Fruit fly (Drosophila melanogaster) whole organism, embryonic: ENCODE measurements around the gene Spn38F.

Experiments
- ATbp ChIP-seq: fragments of 200-800 bp; sonication (Bioruptor generic); optimal IDR thresholded peaks from 2 replicates; lab custom pipeline; 2017; ENCODE audit warnings: missing biosample characterization, mild to moderate bottlenecking, missing genetic modification characterization, missing genetic modification reagents
- CG10321 ChIP-seq: fragments of 200-800 bp; sonication (Bioruptor generic); IDR thresholded peaks from 2 replicates; pipeline ENCODE4 v1.3.6; 2022; ENCODE audit warnings: missing biosample characterization, missing genetic modification characterization
- CG11085 ChIP-seq: fragments of 200-800 bp; sonication (Bioruptor generic); IDR thresholded peaks from 2 replicates; pipeline ENCODE4 v1.3.6; 2022; ENCODE audit warnings: missing biosample characterization, missing genetic modification characterization
- CG11093 ChIP-seq: fragments of 200-800 bp; sonication (Bioruptor generic); IDR thresholded peaks from 3 replicates; pipeline ENCODE4 v1.3.6; 2022; ENCODE audit warnings: missing biosample characterization, missing genetic modification characterization
- CG11504 ChIP-seq: fragments of 200-800 bp; sonication (Bioruptor generic); optimal IDR thresholded peaks from 3 replicates; lab custom pipeline; 2019; ENCODE audit warnings: missing biosample characterization, mild to moderate bottlenecking, missing genetic modification characterization, moderate library complexity
- CG15011 ChIP-seq: fragments of 200-800 bp; sonication (Bioruptor generic); optimal IDR thresholded peaks from 3 replicates; lab custom pipeline; 2018; ENCODE audit warnings: missing biosample characterization, mild to moderate bottlenecking, missing genetic modification characterization
- CG15514 ChIP-seq: fragments of 200-800 bp; sonication (Bioruptor generic); optimal IDR thresholded peaks from 3 replicates; lab custom pipeline; 2017; ENCODE audit warnings: missing biosample characterization, missing genetic modification characterization, mild to moderate bottlenecking, moderate library complexity, missing genetic modification reagents
- CG15601 ChIP-seq: fragments of 200-800 bp; sonication (Bioruptor generic); optimal IDR thresholded peaks from 3 replicates; lab custom pipeline; 2019; ENCODE audit warnings: missing biosample characterization, mild to moderate bottlenecking, missing genetic modification characterization, moderate library complexity
- CG17359 ChIP-seq: fragments of 200-800 bp; sonication (Bioruptor generic); optimal IDR thresholded peaks from 3 replicates; lab custom pipeline; 2018; ENCODE audit warnings: missing biosample characterization, mild to moderate bottlenecking, missing genetic modification characterization, moderate library complexity
- CG30403 ChIP-seq: fragments of 200-800 bp; sonication (Bioruptor generic); optimal IDR thresholded peaks from 3 replicates; lab custom pipeline; 2016; ENCODE audit warnings: missing biosample characterization, missing genetic modification characterization
- CG32532 ChIP-seq: fragments of 200-800 bp; sonication (Bioruptor generic); IDR thresholded peaks from 2 replicates; pipeline ENCODE4 v1.3.6; 2022; ENCODE audit warnings: missing biosample characterization, missing genetic modification characterization
- CG33213 ChIP-seq: fragments of 200-800 bp; sonication (Bioruptor generic); optimal IDR thresholded peaks from 3 replicates; lab custom pipeline; 2016; ENCODE audit warnings: missing biosample characterization, missing genetic modification characterization
- CG4617 ChIP-seq: fragments of 200-800 bp; sonication (Bioruptor generic); optimal IDR thresholded peaks from 3 replicates; lab custom pipeline; 2016; ENCODE audit warnings: missing biosample characterization, missing genetic modification characterization, borderline replicate concordance
- CG6765 ChIP-seq: fragments of 200-800 bp; sonication (Bioruptor generic); optimal IDR thresholded peaks from 3 replicates; lab custom pipeline; 2017; ENCODE audit warnings: missing biosample characterization, mild to moderate bottlenecking, missing genetic modification characterization
- CG6854 ChIP-seq: fragments of 200-800 bp; sonication (Bioruptor generic); optimal IDR thresholded peaks from 3 replicates; lab custom pipeline; 2017; ENCODE audit warnings: missing biosample characterization, mild to moderate bottlenecking, missing genetic modification characterization
- CG8388 ChIP-seq: fragments of 200-800 bp; sonication (Bioruptor generic); optimal IDR thresholded peaks from 2 replicates; lab custom pipeline; 2019; ENCODE audit warnings: missing biosample characterization, mild to moderate bottlenecking, missing genetic modification characterization, moderate library complexity
- CG9609 ChIP-seq: fragments of 200-800 bp; sonication (Bioruptor generic); optimal IDR thresholded peaks from 3 replicates; lab custom pipeline; 2016; ENCODE audit warnings: missing biosample characterization, missing genetic modification characterization
- CTCF ChIP-seq: fragments of 200-800 bp; sonication (Bioruptor generic); optimal IDR thresholded peaks from 2 replicates; lab custom pipeline; 2017; ENCODE audit warnings: missing biosample characterization, mild to moderate bottlenecking, missing genetic modification characterization, moderate library complexity
- CoRest ChIP-seq: fragments of 200-800 bp; sonication (Bioruptor generic); optimal IDR thresholded peaks from 3 replicates; lab custom pipeline; 2018; ENCODE audit warnings: missing biosample characterization, mild to moderate bottlenecking, missing genetic modification characterization, moderate library complexity
- Dp ChIP-seq: fragments of 200-800 bp; sonication (Bioruptor generic); optimal IDR thresholded peaks from 2 replicates; lab custom pipeline; 2018; ENCODE audit warnings: missing biosample characterization, mild to moderate bottlenecking, missing genetic modification characterization, moderate library complexity
- E2f2 ChIP-seq: fragments of 200-800 bp; sonication (Bioruptor generic); IDR thresholded peaks from 2 replicates; pipeline ENCODE4 v1.3.6; 2022; ENCODE audit warnings: missing biosample characterization, missing genetic modification characterization
- Eip74EF ChIP-seq, 2 experiments: fragments of 200-800 bp in 1 of 2; fragments of >200 bp in 1 of 2; sonication (Bioruptor generic) in 1 of 2; optimal IDR thresholded peaks; 2 replicates each; lab custom pipeline; 2017 to 2019; ENCODE audit warnings: missing biosample characterization in 2 of 2, missing genetic modification characterization in 2 of 2, mild to moderate bottlenecking in 1 of 2, moderate library complexity in 1 of 2
- HLH3B ChIP-seq: fragments of 200-800 bp; sonication (Bioruptor generic); IDR thresholded peaks from 2 replicates; pipeline ENCODE4 v1.3.6; 2022; ENCODE audit warnings: missing biosample characterization, missing genetic modification characterization
- HmgZ ChIP-seq: fragments of 200-800 bp; sonication (Bioruptor generic); optimal IDR thresholded peaks from 2 replicates; lab custom pipeline; 2018; ENCODE audit warnings: missing biosample characterization, mild to moderate bottlenecking, missing genetic modification characterization
- Hr51 ChIP-seq, 2 experiments: fragments of 200-800 bp; sonication (Bioruptor generic); optimal IDR thresholded peaks; 2 replicates in 1 of 2; 3 replicates in 1 of 2; lab custom pipeline; 2016 to 2018; ENCODE audit warnings: missing biosample characterization in 2 of 2, missing genetic modification characterization in 2 of 2, mild to moderate bottlenecking in 1 of 2, moderate library complexity in 1 of 2
- Jarid2 ChIP-seq: fragments of 200-800 bp; sonication (Bioruptor generic); optimal IDR thresholded peaks from 3 replicates; lab custom pipeline; 2017; ENCODE audit warnings: mild to moderate bottlenecking, missing biosample characterization, missing genetic modification reagents, missing genetic modification characterization
- Lhr ChIP-seq: fragments of 200-800 bp; sonication (Bioruptor generic); optimal IDR thresholded peaks from 3 replicates; lab custom pipeline; 2017; ENCODE audit warnings: mild to moderate bottlenecking, missing biosample characterization, missing genetic modification reagents, missing genetic modification characterization
- MESR4 ChIP-seq: fragments of 200-800 bp; sonication (Bioruptor generic); optimal IDR thresholded peaks from 2 replicates; lab custom pipeline; 2018; ENCODE audit warnings: missing biosample characterization, mild to moderate bottlenecking, missing genetic modification characterization, moderate library complexity
- Mad ChIP-seq: fragments of 200-800 bp; sonication (Bioruptor generic); optimal IDR thresholded peaks from 2 replicates; lab custom pipeline; 2016; ENCODE audit warnings: missing biosample characterization, missing genetic modification characterization
- Sox102F ChIP-seq: fragments of 200-800 bp; sonication (Bioruptor generic); optimal IDR thresholded peaks from 2 replicates; lab custom pipeline; 2018; ENCODE audit warnings: missing biosample characterization, mild to moderate bottlenecking, missing genetic modification characterization, moderate library complexity
- al ChIP-seq: fragments of 200-800 bp; sonication (Bioruptor generic); IDR thresholded peaks from 2 replicates; pipeline ENCODE4 v1.3.6; 2022; ENCODE audit warnings: missing biosample characterization, missing genetic modification characterization
- az2 ChIP-seq: fragments of 200-800 bp; sonication (Bioruptor generic); optimal IDR thresholded peaks from 3 replicates; lab custom pipeline; 2016; ENCODE audit warnings: missing biosample characterization, missing genetic modification characterization
- btn ChIP-seq: fragments of 200-800 bp; sonication (Bioruptor generic); optimal IDR thresholded peaks from 2 replicates; lab custom pipeline; 2016; ENCODE audit warnings: missing biosample characterization, missing genetic modification characterization
- cad ChIP-seq: fragments of >200 bp; optimal IDR thresholded peaks from 2 replicates; lab custom pipeline; 2017; ENCODE audit warnings: missing biosample characterization, missing genetic modification characterization
- cg ChIP-seq: fragments of 200-800 bp; sonication (Bioruptor generic); optimal IDR thresholded peaks from 3 replicates; lab custom pipeline; 2019; ENCODE audit warnings: missing biosample characterization, mild to moderate bottlenecking, missing genetic modification characterization, moderate library complexity
- corto ChIP-seq: fragments of 200-800 bp; sonication (Bioruptor generic); optimal IDR thresholded peaks from 2 replicates; lab custom pipeline; 2016; ENCODE audit warnings: missing biosample characterization, mild to moderate bottlenecking, missing genetic modification characterization, moderate library complexity
- cwo ChIP-seq: fragments of 200-800 bp; sonication (Bioruptor generic); optimal IDR thresholded peaks from 3 replicates; lab custom pipeline; 2017; ENCODE audit warnings: missing biosample characterization, missing genetic modification characterization, mild to moderate bottlenecking, moderate library complexity, missing genetic modification reagents
- dmrt99B ChIP-seq: fragments of 200-800 bp; sonication (Bioruptor generic); optimal IDR thresholded peaks from 2 replicates; lab custom pipeline; 2018; ENCODE audit warnings: missing biosample characterization, mild to moderate bottlenecking, missing genetic modification characterization, moderate library complexity
- dysf ChIP-seq: fragments of 200-800 bp; sonication (Bioruptor generic); IDR thresholded peaks from 3 replicates; pipeline ENCODE4 v1.3.6; 2022; ENCODE audit warnings: missing biosample characterization, missing genetic modification characterization
- fru ChIP-seq: fragments of >200 bp; optimal IDR thresholded peaks from 2 replicates; lab custom pipeline; 2017
- gsb-n ChIP-seq: fragments of 200-800 bp; sonication (Bioruptor generic); optimal IDR thresholded peaks from 3 replicates; lab custom pipeline; 2018; ENCODE audit warnings: missing biosample characterization, mild to moderate bottlenecking, missing genetic modification characterization
- hb ChIP-seq: fragments of 200-800 bp; sonication (Bioruptor generic); IDR thresholded peaks from 3 replicates; pipeline ENCODE4 v1.3.6; 2022; ENCODE audit warnings: missing biosample characterization, missing genetic modification characterization; ENCODE audit not compliant: partially characterized antibody
- klu ChIP-seq: fragments of 200-800 bp; sonication (Bioruptor generic); IDR thresholded peaks from 2 replicates; pipeline ENCODE4 v1.3.6; 2022; ENCODE audit warnings: missing biosample characterization, missing genetic modification characterization
- mam ChIP-seq: fragments of 200-800 bp; sonication (Bioruptor generic); optimal IDR thresholded peaks from 3 replicates; lab custom pipeline; 2016; ENCODE audit warnings: missing biosample characterization, missing genetic modification characterization
- pita ChIP-seq: fragments of 200-800 bp; sonication (Bioruptor generic); optimal IDR thresholded peaks from 2 replicates; lab custom pipeline; 2017; ENCODE audit warnings: missing biosample characterization, mild to moderate bottlenecking, missing genetic modification characterization
- repo ChIP-seq: fragments of 200-800 bp; sonication (Bioruptor generic); optimal IDR thresholded peaks from 2 replicates; lab custom pipeline; 2016; ENCODE audit warnings: missing biosample characterization, missing genetic modification characterization
- seq ChIP-seq: fragments of 200-800 bp; sonication (Bioruptor generic); IDR thresholded peaks from 2 replicates; pipeline ENCODE4 v1.3.6; 2022; ENCODE audit warnings: missing biosample characterization, missing genetic modification characterization
- sob ChIP-seq: fragments of 200-800 bp; sonication (Bioruptor generic); IDR thresholded peaks from 2 replicates; pipeline ENCODE4 v1.3.6; 2022; ENCODE audit warnings: missing biosample characterization, missing genetic modification characterization
- vnd ChIP-seq: fragments of 200-800 bp; sonication (Bioruptor generic); IDR thresholded peaks from 3 replicates; pipeline ENCODE4 v1.3.6; 2022; ENCODE audit warnings: missing biosample characterization, missing genetic modification characterization; ENCODE audit not compliant: partially characterized antibody
- wdn ChIP-seq: fragments of 200-800 bp; sonication (Bioruptor generic); IDR thresholded peaks from 2 replicates; pipeline ENCODE4 v1.3.6; 2022; ENCODE audit warnings: missing biosample characterization, missing genetic modification characterization

Gene Spn38F

DNA sequence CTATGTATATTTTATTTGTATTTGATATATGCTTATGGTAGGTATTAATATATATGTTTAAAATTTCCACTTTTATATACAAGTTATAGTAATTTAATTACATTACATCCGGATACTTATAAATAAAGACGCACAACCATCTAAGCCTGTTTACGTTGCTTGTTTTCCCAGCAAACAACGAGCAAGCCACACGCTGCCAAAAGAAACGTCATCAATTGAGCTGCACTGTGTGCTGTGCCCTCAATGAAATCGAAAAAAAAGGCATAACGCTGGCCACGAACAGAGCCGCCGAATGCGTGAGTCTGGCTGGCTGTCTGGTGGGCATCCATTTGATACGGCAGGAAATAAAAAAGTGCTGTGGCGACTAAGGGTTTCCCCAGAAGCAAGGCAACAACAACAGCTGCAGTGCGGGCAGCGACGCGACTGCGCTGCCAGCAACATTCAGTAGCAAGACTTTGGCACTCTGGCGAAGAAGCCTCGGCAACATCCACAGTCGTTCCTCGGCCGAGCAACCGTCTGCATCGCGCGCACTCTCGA lies 14.4 kb upstream of the Spn38F start, which contains the start of gene twit (continued):
- TF ChIP-seq vnd (GFP tag; lab: Robert Waterston, UW) = no peak
- TF ChIP-seq Sox102F (GFP tag; lab: Kevin White, UChicago) = peak; percentile 20
- peak; percentile 14 for TF ChIP-seq CG17359
- no peak for TF ChIP-seq CoRest (tag; lab: Kevin White, UChicago)
- no peak for TF ChIP-seq wdn
- no peak for TF ChIP-seq cwo

DNA sequence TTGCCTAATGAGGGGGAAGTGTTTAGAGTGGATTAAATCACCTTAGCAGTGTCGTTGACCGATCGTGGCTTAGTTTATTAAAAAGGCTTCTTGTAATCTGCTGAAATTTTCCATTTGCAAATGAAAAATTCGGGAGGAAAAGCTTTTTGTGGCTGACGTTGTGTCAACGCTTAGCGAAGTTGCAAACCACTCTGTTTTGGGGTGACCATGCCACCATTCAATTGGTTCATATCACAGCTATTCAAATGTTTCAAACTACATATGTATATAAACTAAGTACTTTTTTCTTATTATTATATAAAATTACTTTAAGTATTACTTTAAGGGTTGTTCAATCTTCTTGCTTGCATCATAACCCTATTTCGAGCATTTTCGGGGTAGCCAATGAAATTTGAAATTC lies 13.8 kb upstream of the Spn38F start:
- TF ChIP-seq repo (GFP tag; lab: Kevin White, UChicago) = no peak
- TF ChIP-seq CG15011 = no peak
- TF ChIP-seq CG11504 (tag; lab: Kevin White, UChicago) = peak; percentile 83
- no peak for TF ChIP-seq Lhr (GFP tag; lab: Kevin White, UChicago)
- no peak for TF ChIP-seq CG30403 (GFP tag; lab: Kevin White, UChicago)
- TF ChIP-seq seq (GFP tag; lab: Robert Waterston, UW) = no peak
- TF ChIP-seq Eip74EF (GFP tag; optimal IDR thresholded peaks at IDR 0.05; lab: Kevin White, UChicago) = no peak
- peak; percentile 44 for TF ChIP-seq pita
- TF ChIP-seq CG10321 = no peak
- no peak for TF ChIP-seq sob (GFP tag; lab: Robert Waterston, UW)
- peak; percentile 74 for TF ChIP-seq CG15601 (tag; lab: Kevin White, UChicago)
- TF ChIP-seq CG9609 (GFP tag; lab: Kevin White, UChicago) = no peak
- no peak for TF ChIP-seq al (GFP tag; lab: Robert Waterston, UW)
- TF ChIP-seq fru = no peak
- no peak for TF ChIP-seq Jarid2 (GFP tag; lab: Kevin White, UChicago)
- peak; percentile 52 for TF ChIP-seq E2f2 (GFP tag; lab: Robert Waterston, UW)
- TF ChIP-seq corto = no peak
- no peak for TF ChIP-seq dysf
- TF ChIP-seq dmrt99B (tag; lab: Kevin White, UChicago) = no peak
- no peak for TF ChIP-seq HLH3B (GFP tag; lab: Robert Waterston, UW)
- no peak for TF ChIP-seq klu (GFP tag; lab: Robert Waterston, UW)
- TF ChIP-seq HmgZ = peak; percentile 33
- TF ChIP-seq Hr51 (GFP tag; optimal IDR thresholded peaks at IDR 0.05; lab: Kevin White, UChicago) = no peak
- peak; percentile 36 for TF ChIP-seq cg (GFP tag; lab: Kevin White, UChicago)
- TF ChIP-seq CG6854 (GFP tag; lab: Kevin White, UChicago) = no peak
- no peak for TF ChIP-seq MESR4 (GFP tag; lab: Kevin White, UChicago)
- TF ChIP-seq CG32532 = no peak
- no peak for TF ChIP-seq CG6765 (GFP tag; lab: Kevin White, UChicago)
- TF ChIP-seq CG33213 (GFP tag; lab: Kevin White, UChicago) = no peak
- TF ChIP-seq CG8388 (GFP tag; lab: Kevin White, UChicago) = no peak
- no peak for TF ChIP-seq ATbp
- peak; percentile 45 for TF ChIP-seq Dp
- no peak for TF ChIP-seq Mad
- TF ChIP-seq gsb-n = no peak
- no peak for TF ChIP-seq hb (GFP tag; lab: Robert Waterston, UW)
- TF ChIP-seq CG11085 (GFP tag; lab: Robert Waterston, UW) = no peak
- peak; percentile 79 for TF ChIP-seq CTCF (GFP tag; lab: Kevin White, UChicago)
- TF ChIP-seq cad (GFP tag; lab: Kevin White, UChicago) = no peak
- peak; percentile 10 for TF ChIP-seq CG15514 (GFP tag; lab: Kevin White, UChicago)
- TF ChIP-seq az2 = no peak
- TF ChIP-seq btn (GFP tag; lab: Kevin White, UChicago) = no peak
- no peak for TF ChIP-seq CG11093 (GFP tag; lab: Robert Waterston, UW)
- TF ChIP-seq CG4617 (GFP tag; lab: Kevin White, UChicago) = no peak
- no peak for TF ChIP-seq mam (GFP tag; lab: Kevin White, UChicago)
